Worm (Caenorhabditis elegans) whole organism, L4/young adult: ENCODE measurements around the gene B0244.5.
A peak's percentile ranks its signal among the peaks of the same experiment; 100 is the strongest.

Source experiments
- W03F9.2 ChIP-seq: fragments of 150-350 bp; optimal IDR thresholded peaks from 2 replicates; lab custom pipeline; 2014; ENCODE audit warnings: missing biosample characterization, missing genetic modification characterization
- dao-5 ChIP-seq: sonication (generic microtip); optimal IDR thresholded peaks from 2 replicates; lab custom pipeline; 2016; ENCODE audit warnings: missing genotype, missing genetic modification characterization, moderate library complexity, missing compliant biosample characterization
- him-1 ChIP-seq: sonication (generic microtip); optimal IDR thresholded peaks from 2 replicates; lab custom pipeline; 2016; ENCODE audit warnings: missing genotype, missing genetic modification reagents, missing genetic modification characterization, missing compliant biosample characterization

Gene B0244.5

DNA sequence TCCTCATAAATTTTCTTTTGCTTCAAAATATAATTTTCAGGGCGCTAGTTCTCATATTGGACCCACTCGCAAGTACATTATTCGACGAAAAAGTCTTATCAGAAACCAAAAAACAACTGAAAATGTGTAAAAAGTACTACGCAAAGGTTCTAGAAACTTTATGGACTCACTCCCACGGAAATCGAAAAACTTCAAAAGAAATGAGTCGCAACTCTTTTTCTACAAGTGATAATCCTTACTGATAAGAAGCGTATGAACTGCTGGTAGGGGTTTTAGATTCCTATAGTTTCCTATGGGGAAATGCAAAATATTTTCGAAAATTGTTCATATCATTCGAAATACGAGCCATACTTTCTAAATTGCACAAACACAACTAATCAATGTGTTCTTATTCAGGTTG is at the start of gene B0244.5:
TSS of gene B0244.5 (plus strand) at position 301 of the 400 bp plus-strand sequence.
- TF ChIP-seq W03F9.2 (tag; lab: Kevin White, UChicago): no peak
- no peak for TF ChIP-seq him-1 (tag; lab: Kevin White, UChicago)
- TF ChIP-seq dao-5: no peak

DNA sequence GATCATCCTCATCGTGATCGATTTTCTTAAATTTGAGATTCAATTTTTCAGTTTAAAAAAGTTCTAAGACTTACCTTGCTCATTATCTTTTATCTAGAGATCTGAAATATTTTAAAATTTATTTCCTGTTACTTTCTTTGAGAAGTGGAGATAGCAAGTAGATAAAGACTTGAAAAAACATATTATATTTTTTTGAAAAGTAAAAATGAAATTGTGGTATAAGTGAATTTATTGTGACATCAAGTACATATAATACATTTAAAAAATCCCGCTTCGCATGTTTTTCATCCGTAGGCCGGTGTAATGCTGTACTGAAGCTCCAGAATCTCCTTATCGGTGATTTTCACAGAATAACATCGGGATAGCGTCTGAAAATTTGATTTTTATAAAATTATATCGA is 47.4 kb upstream of the B0244.5 start, which contains the start of gene B0336.7:
TSS of gene B0336.7 (minus strand) at position 101 of the 400 bp plus-strand sequence.
- TF ChIP-seq him-1 (tag; lab: Kevin White, UChicago) (no peak), dao-5 (no peak), W03F9.2 (tag; lab: Kevin White, UChicago) (no peak)

DNA sequence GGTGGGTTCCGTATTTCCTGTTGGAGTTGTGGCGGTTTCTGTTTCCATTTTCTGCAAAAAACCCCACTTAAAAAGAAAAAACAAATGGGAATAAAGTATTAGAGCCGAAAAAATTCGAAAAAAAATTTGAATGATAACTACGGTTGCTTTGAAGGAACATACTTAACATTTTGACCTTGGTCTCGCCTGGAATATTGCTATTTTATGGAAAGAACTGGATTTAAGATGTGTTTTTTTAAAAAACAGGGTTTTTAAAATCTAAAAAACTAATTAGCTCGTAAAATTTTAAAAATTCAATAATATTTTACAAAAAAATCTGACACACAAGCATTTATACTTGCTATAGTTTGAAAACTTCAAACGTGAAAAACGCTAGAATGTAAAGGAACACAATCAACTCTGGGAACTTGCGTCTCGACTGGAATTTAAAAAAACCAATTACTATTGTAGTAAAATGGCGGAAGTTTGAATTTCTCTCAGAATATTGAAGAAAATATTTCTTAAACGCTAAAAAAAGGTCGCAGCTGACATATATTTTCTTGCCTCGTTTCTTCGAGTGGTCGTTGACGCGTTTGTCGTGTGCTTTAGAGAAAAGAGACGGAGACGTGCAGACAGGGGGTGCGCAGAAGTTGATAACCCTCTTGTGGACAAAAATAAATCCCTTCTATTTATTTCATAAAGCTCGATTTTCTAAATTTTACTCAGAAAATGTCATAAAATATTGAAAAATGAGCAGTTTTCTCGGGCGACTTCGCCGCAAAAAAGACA is 46.5 kb upstream of the B0244.5 start, which contains the start of the genes lgg-3 and rgs-5:
TSS of gene lgg-3 (minus strand) at position 51 of the 768 bp plus-strand sequence.
TSS of gene rgs-5 (plus strand) at position 593 of the 768 bp plus-strand sequence.
- TF ChIP-seq dao-5: no peak
- peak; percentile 73 for TF ChIP-seq W03F9.2 (tag; lab: Kevin White, UChicago)

DNA sequence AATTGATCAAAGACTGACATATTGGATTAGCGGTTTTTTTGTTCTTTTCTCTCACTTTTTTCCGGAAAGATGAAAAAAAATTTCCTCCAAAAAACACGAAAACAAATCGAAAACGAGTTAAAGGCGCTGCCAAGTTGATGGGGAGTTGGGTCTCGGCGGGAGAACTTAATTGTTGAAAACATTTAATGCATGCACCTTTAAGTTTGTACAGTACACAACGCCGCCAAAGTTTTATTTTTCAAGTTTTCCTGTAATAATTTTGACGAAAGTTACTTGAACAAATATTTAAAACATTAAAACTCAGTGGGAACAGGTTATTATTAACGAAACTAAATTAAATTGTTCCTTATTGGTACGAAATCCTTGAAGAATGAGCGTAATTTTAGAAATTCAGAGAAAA is 43.2 kb upstream of the B0244.5 start:
- TF ChIP-seq dao-5 (no peak), W03F9.2 (tag; lab: Kevin White, UChicago) (no peak), him-1 (tag; lab: Kevin White, UChicago) (no peak)

DNA sequence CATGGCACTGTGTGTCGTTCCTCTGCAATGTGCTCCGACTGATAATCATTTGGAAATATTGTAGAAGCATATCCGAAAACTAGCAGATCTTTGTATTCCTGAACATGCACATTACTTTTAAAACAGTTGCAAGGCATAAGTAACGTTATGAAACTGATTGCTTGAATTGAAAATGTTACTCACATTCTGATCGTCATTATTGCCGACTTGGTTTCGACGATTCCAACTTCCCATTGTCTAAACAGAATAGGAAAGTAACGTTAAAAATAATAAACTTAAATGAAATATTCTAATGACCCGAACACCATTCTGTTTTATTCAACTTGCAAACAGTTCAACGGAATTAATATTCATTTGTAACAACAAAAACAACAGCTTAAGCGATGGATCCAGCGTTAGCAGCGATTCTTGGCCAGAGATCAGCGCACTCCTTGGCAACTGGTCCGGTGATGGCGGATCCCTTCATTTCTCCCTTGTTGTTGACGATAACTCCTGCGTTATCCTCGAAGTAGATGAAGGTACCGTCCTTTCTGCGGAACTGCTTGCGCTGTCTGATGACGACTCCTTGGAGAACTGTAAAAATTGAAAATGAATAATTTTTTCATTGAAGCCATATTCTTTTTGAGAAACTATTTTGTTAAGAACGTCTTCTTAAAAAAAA is 39.3 kb upstream of the B0244.5 start, which contains the start of gene swp-1:
TSS of gene swp-1 (minus strand) at position 298 of the 661 bp plus-strand sequence.
- TF ChIP-seq him-1 (tag; lab: Kevin White, UChicago) (no peak), dao-5 (no peak), W03F9.2 (tag; lab: Kevin White, UChicago) (no peak)

DNA sequence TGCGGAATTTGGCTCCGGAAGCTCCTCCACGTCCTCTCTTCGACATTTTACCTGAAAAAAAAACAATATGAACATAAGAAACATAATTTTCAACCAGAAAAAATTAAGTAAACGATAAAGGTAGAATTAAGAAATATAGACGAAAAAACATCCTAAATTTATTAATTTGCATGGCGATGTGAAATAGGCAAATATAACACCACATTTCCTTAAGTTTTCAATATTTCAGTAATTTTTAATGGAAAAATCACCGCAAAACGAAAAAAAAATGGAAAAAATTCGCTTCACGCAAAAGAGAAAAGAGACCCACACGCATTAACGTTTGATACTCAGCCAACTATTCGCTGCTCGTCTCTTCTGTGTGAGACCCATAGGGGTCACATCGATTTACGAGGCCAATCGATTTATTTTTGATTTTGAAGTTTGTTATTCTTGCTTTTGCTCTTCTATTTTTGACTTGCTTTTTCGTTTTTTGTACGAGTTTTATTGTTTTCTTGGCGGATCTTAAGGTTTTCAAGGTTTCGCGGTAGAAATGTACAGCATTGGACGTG is 38.5 kb upstream of the B0244.5 start, which contains the start of gene rpl-23:
TSS of gene rpl-23 (minus strand) at position 51 of the 551 bp plus-strand sequence.
- TF ChIP-seq him-1 (tag; lab: Kevin White, UChicago) (peak; percentile 52), W03F9.2 (tag; lab: Kevin White, UChicago) (peak; percentile 94), dao-5 (no peak)

DNA sequence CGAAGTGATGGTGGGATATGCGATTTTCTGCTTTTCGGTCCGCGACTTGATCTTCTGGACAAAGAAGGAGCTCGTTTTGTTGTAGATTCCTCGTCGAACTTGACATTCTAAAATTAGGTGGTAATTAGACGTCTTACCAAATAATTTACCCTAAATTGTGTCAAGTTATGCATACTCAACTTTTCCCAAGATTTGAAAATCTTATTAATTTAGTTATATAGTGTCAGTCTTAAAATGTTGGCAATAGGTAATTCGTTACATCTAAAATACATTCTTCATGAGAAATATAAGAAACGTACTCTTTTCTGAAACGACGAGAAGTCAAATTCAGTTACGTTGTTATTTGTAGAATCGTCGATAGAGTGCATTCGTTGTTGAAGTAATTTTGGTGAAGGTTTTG is 37.1 kb upstream of the B0244.5 start:
- no peak for TF ChIP-seq dao-5
- TF ChIP-seq W03F9.2 (tag; lab: Kevin White, UChicago): no peak
- no peak for TF ChIP-seq him-1 (tag; lab: Kevin White, UChicago)

DNA sequence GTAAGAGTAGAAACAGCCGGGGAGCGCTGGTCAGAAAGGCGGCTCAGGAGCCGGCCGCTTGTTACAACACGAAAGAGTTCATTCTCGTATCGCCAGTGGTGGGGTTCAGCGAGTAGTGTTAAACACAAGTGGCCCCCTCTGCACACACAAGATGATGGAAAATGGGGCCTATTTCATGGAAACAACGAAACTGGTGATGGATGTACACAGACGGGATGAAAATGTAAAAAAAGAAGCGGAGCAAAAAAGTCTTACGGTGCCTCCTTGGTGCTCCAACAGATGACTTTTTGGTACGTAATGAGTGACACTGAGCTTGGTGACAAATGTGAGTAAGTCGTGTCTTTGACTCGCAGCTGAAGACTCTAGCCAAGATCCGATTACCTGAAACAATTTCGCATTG is 36.7 kb upstream of the B0244.5 start:
- TF ChIP-seq W03F9.2 (tag; lab: Kevin White, UChicago) (no peak), him-1 (tag; lab: Kevin White, UChicago) (no peak), dao-5 (no peak)

DNA sequence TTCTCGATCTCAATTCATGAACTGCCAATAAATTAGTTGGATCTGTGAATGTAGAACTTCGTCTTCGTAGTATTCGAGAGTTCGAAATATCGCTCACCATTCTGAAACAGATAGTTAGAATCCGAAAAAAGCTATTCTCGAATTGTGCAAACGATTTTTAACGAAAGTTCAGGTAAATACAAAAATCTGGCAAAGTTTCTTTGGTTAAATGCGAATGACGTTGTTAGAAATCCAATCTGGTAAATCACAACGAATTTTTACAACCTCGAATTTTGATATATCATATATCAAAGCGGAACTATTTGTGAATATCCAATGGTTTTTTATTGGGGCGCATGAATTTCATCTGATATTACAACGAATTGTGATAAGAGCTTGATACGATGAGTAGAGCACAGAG is 35.5 kb upstream of the B0244.5 start, which contains the start of gene hpo-28:
TSS of gene hpo-28 (minus strand) at position 101 of the 400 bp plus-strand sequence.
- TF ChIP-seq W03F9.2 (tag; lab: Kevin White, UChicago) (no peak), dao-5 (no peak), him-1 (tag; lab: Kevin White, UChicago) (no peak)

DNA sequence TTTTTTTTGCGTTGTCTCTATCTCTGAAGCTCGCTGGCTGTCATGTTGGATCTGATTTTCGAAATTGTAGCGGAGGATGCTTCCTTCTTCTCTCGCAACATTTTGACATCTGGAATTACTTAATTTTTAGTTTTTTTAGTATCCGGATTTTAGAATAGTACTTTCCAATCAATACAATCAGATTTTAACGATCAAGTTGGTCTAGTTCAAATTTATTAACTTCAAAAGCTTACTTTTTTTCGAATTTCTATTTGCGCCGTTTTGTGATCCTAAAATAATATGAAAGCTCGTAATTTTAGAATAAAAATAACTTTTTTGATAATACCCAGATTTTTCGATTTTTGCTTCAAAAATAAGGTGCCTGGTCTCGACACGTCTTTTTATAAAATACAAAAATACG is 34.6 kb upstream of the B0244.5 start, which contains the start of gene B0336.12:
TSS of gene B0336.12 (minus strand) at position 101 of the 400 bp plus-strand sequence.
- TF ChIP-seq W03F9.2 (tag; lab: Kevin White, UChicago): no peak
- no peak for TF ChIP-seq dao-5
- TF ChIP-seq him-1 (tag; lab: Kevin White, UChicago): no peak

DNA sequence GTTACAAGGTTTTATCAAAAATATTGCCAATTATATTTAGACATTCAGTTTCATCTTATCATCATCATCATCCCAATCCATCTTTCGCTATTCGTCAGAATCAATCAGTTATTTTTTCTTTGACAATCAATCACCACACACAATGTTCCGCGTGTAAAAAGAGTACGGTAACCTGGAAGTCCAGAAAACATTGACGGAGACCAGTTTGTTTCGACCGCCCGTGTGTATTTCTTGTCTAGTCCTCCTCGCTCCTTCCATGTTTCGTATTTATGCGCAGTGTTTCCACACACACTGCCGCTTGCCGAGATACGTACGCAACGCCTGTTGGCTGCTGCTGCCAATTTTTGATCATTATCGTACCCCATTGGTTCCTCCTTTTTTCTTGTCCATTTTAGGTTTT is 34.0 kb upstream of the B0244.5 start:
- TF ChIP-seq him-1 (tag; lab: Kevin White, UChicago) (no peak), dao-5 (no peak), W03F9.2 (tag; lab: Kevin White, UChicago) (no peak)

DNA sequence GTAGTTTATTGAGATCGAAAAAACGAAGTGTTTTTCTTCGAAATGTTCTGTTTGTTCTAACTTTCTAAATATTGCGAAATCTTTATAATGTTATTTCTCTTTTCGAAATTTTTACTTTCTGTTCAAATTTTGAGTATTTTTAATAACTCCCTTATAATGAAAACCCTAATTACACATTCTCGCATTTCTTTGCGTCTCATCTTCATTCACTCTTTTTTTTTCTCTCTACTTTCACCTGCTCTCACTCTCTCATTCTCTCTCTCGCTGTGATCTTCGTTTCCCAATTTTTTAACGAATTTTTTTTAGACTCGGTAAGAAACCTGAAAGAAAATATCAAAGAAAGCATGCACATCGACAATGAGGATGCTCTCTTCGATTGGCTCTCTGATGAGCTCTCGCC is 33.4 kb upstream of the B0244.5 start, which contains the start of gene rbm-26:
TSS of gene rbm-26 (plus strand) at position 301 of the 400 bp plus-strand sequence.
- TF ChIP-seq him-1 (tag; lab: Kevin White, UChicago) (no peak), W03F9.2 (tag; lab: Kevin White, UChicago) (no peak), dao-5 (no peak)

DNA sequence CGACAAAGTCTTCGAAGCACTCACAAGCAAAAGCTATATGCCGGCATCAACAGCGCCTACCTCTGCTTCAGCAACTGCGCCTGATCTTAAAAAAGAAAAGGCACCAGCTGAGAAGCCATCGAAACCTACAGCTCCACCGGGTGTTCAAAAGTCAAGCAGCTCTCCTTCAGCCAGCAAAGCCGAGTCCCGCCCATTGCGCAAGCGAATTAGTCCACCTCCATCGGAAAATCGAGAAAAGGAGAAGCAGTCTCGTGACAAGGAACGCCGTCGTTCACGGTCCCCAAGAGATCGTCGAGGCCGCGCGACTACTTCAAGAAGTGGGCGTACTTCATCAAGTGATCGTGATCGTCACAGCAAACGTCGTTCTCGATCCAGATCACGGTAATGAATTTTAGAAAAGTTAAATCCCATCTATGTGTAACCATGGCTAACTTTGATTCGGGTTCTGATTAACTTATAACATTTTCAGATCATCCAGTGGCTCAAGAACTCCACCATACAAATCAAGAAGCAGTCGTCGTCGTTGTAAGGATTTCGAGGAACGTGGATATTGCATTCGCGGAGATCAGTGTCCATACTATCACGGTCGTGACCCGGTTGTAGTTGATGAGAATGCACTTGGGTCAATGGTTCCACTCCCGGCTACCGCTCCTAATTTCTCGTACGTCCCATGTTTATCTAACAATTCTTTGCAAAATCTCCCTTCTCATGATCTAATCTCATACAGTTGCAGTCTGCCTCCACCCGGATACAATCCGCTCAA is 32.6 kb upstream of the B0244.5 start:
- TF ChIP-seq him-1 (tag; lab: Kevin White, UChicago) (no peak), W03F9.2 (tag; lab: Kevin White, UChicago) (no peak), dao-5 (no peak)
